Worm (Caenorhabditis elegans) whole organism, young adult: ENCODE data around the gene Y66A7A.4.

Experiments
- B0019.2 ChIP-seq: fragments of 200-800 bp; sonication (Bioruptor generic); conservative IDR thresholded peaks from 2 replicates; pipeline ENCODE4 v1.3.6; 2022; ENCODE audit warnings: missing genetic modification reagents, missing genetic modification characterization, missing compliant biosample characterization
- B0035.1 ChIP-seq: sonication (generic microtip); optimal IDR thresholded peaks from 2 replicates; lab custom pipeline; 2016; ENCODE audit warnings: missing genetic modification characterization, mild to moderate bottlenecking, missing compliant biosample characterization, missing genotype, missing genetic modification reagents
- F22D6.2 ChIP-seq: sonication (generic microtip); optimal IDR thresholded peaks from 2 replicates; lab custom pipeline; 2016; ENCODE audit warnings: mild to moderate bottlenecking, missing genetic modification characterization, missing compliant biosample characterization
- F23B12.7 ChIP-seq: sonication (generic microtip); optimal IDR thresholded peaks from 2 replicates; lab custom pipeline; 2017; ENCODE audit warnings: missing genetic modification characterization, mild to moderate bottlenecking, missing compliant biosample characterization, antibody characterized with exemption, moderate library complexity; ENCODE audit not compliant: insufficient read depth
- F49E8.2 ChIP-seq: sonication (generic microtip); optimal IDR thresholded peaks from 3 replicates; lab custom pipeline; 2017; ENCODE audit warnings: missing genetic modification characterization, mild to moderate bottlenecking, missing compliant biosample characterization, antibody characterized with exemption, moderate library complexity; ENCODE audit not compliant: insufficient read depth
- K12H6.12 ChIP-seq: fragments of 200-800 bp; sonication (Bioruptor generic); optimal IDR thresholded peaks from 2 replicates; lab custom pipeline; 2018; ENCODE audit warnings: mild to moderate bottlenecking, missing genetic modification characterization, missing compliant biosample characterization
- T26A5.8 ChIP-seq: sonication (generic microtip); optimal IDR thresholded peaks from 2 replicates; lab custom pipeline; 2016; ENCODE audit warnings: missing genetic modification characterization, missing compliant biosample characterization
- Y79H2A.3 ChIP-seq: fragments of 200-800 bp; sonication (Bioruptor generic); conservative IDR thresholded peaks from 2 replicates; pipeline ENCODE4 v1.3.6; 2022; ENCODE audit warnings: missing genetic modification reagents, missing genetic modification characterization, missing compliant biosample characterization
- aptf-3 ChIP-seq: fragments of 200-800 bp; sonication (Bioruptor generic); IDR thresholded peaks from 2 replicates; pipeline ENCODE4 v1.3.6; 2022; ENCODE audit warnings: missing genetic modification characterization, missing compliant biosample characterization
- bed-1 ChIP-seq: fragments of 200-800 bp; sonication (Bioruptor generic); IDR thresholded peaks from 2 replicates; pipeline ENCODE4 v1.3.6; 2022; ENCODE audit warnings: missing genetic modification reagents, missing genetic modification characterization, missing compliant biosample characterization
- bed-2 ChIP-seq: fragments of 200-800 bp; sonication (Bioruptor generic); IDR thresholded peaks from 2 replicates; pipeline ENCODE4 v1.3.6; 2022; ENCODE audit warnings: missing genetic modification reagents, missing genetic modification characterization, missing compliant biosample characterization
- ceh-40 ChIP-seq: fragments of 200-800 bp; sonication (Bioruptor generic); IDR thresholded peaks from 2 replicates; pipeline ENCODE4 v1.3.6; 2022; ENCODE audit warnings: missing genetic modification characterization, missing compliant biosample characterization
- die-1 ChIP-seq: sonication (generic microtip); optimal IDR thresholded peaks from 2 replicates; lab custom pipeline; 2016; ENCODE audit warnings: missing genotype, mild to moderate bottlenecking, missing genetic modification characterization, missing compliant biosample characterization
- dpff-1 ChIP-seq: sonication (generic microtip); optimal IDR thresholded peaks from 2 replicates; lab custom pipeline; 2017; ENCODE audit warnings: mild to moderate bottlenecking, missing genetic modification characterization, missing compliant biosample characterization
- ekl-4 ChIP-seq: fragments of 200-800 bp; sonication (Bioruptor generic); IDR thresholded peaks from 2 replicates; pipeline ENCODE4 v1.3.6; 2022; ENCODE audit warnings: missing genetic modification reagents, missing genetic modification characterization, missing compliant biosample characterization
- gei-17 ChIP-seq: fragments of 200-800 bp; sonication (Bioruptor generic); optimal IDR thresholded peaks from 2 replicates; lab custom pipeline; 2018; ENCODE audit warnings: mild to moderate bottlenecking, missing genetic modification characterization, missing compliant biosample characterization
- hrde-1 ChIP-seq: sonication (generic microtip); optimal IDR thresholded peaks from 2 replicates; lab custom pipeline; 2016; ENCODE audit warnings: missing genetic modification characterization, mild to moderate bottlenecking, missing compliant biosample characterization, moderate library complexity, missing genotype, missing genetic modification reagents, borderline replicate concordance
- hsf-1 ChIP-seq: fragments of 200-800 bp; sonication (Bioruptor generic); IDR thresholded peaks from 2 replicates; pipeline ENCODE4 v1.3.6; 2022; ENCODE audit warnings: missing genetic modification reagents, missing genetic modification characterization, missing compliant biosample characterization
- lin-26 ChIP-seq: fragments of 200-800 bp; sonication (Bioruptor generic); IDR thresholded peaks from 2 replicates; pipeline ENCODE4 v1.3.6; 2022; ENCODE audit warnings: missing genetic modification reagents, missing genetic modification characterization, missing compliant biosample characterization
- lsl-1 ChIP-seq: fragments of 200-800 bp; sonication (Bioruptor generic); optimal IDR thresholded peaks from 2 replicates; lab custom pipeline; 2018; ENCODE audit warnings: mild to moderate bottlenecking, missing genetic modification characterization, moderate library complexity, missing compliant biosample characterization
- madf-8 ChIP-seq: fragments of 200-800 bp; sonication (Bioruptor generic); conservative IDR thresholded peaks from 2 replicates; pipeline ENCODE4 v1.3.6; 2022; ENCODE audit warnings: missing genetic modification reagents, missing genetic modification characterization, missing compliant biosample characterization
- mcd-1 ChIP-seq: fragments of 200-800 bp; sonication (Bioruptor generic); IDR thresholded peaks from 2 replicates; pipeline ENCODE4 v1.3.6; 2022; ENCODE audit warnings: missing genetic modification reagents, missing genetic modification characterization, missing compliant biosample characterization
- mxl-1 ChIP-seq: sonication (generic microtip); optimal IDR thresholded peaks from 2 replicates; lab custom pipeline; 2016; ENCODE audit warnings: missing genetic modification characterization, missing compliant biosample characterization
- nhr-120 ChIP-seq: fragments of 200-800 bp; sonication (Bioruptor generic); IDR thresholded peaks from 2 replicates; pipeline ENCODE4 v1.3.6; 2022; ENCODE audit warnings: missing genetic modification characterization, missing compliant biosample characterization
- nhr-27 ChIP-seq: fragments of 200-800 bp; sonication (Bioruptor generic); optimal IDR thresholded peaks from 2 replicates; lab custom pipeline; 2018; ENCODE audit warnings: mild to moderate bottlenecking, missing genetic modification characterization, moderate library complexity, missing compliant biosample characterization
- pha-4 ChIP-seq: fragments of 150-350 bp; sonication (generic microtip); optimal IDR thresholded peaks from 2 replicates; lab custom pipeline; 2014; ENCODE audit warnings: missing biosample characterization, missing genetic modification reagents, missing genetic modification characterization
- rcor-1 ChIP-seq: fragments of 200-800 bp; sonication (Bioruptor generic); IDR thresholded peaks from 2 replicates; pipeline ENCODE4 v1.3.6; 2022; ENCODE audit warnings: missing genetic modification reagents, missing genetic modification characterization, missing compliant biosample characterization
- rec-8 ChIP-seq, 2 experiments: sonication (generic microtip); optimal IDR thresholded peaks; 2 replicates each; lab custom pipeline; 2016; ENCODE audit warnings: mild to moderate bottlenecking in 2 of 2, missing genetic modification characterization in 2 of 2, missing genetic modification reagents in 2 of 2, missing genotype in 2 of 2, missing biosample characterization in 1 of 2, missing compliant biosample characterization in 1 of 2, moderate library complexity in 1 of 2
- rpc-1 ChIP-seq, 2 experiments: fragments of 150-350 bp in 1 of 2; sonication (generic microtip) in 1 of 2; optimal IDR thresholded peaks; 2 replicates each; lab custom pipeline; 2014 to 2018; ENCODE audit warnings: missing biosample characterization in 1 of 2, missing genetic modification characterization in 1 of 2, missing genetic modification reagents in 1 of 2, missing genotype in 1 of 2
- sdz-38 ChIP-seq: sonication (generic microtip); optimal IDR thresholded peaks from 2 replicates; lab custom pipeline; 2016; ENCODE audit warnings: missing genotype, missing genetic modification characterization, missing compliant biosample characterization
- sea-2 ChIP-seq: fragments of 200-800 bp; sonication (Bioruptor generic); IDR thresholded peaks from 2 replicates; pipeline ENCODE4 v1.3.6; 2022; ENCODE audit warnings: missing genetic modification characterization, missing compliant biosample characterization
- snpc-1.1 ChIP-seq: sonication (generic microtip); optimal IDR thresholded peaks from 2 replicates; lab custom pipeline; 2017; ENCODE audit warnings: missing genetic modification characterization, mild to moderate bottlenecking, missing compliant biosample characterization, antibody characterized with exemption, moderate library complexity, missing genotype, missing genetic modification reagents; ENCODE audit not compliant: insufficient read depth
- snpc-1.3 ChIP-seq: sonication (generic microtip); optimal IDR thresholded peaks from 2 replicates; lab custom pipeline; 2017; ENCODE audit warnings: missing genetic modification characterization, mild to moderate bottlenecking, missing compliant biosample characterization, antibody characterized with exemption, moderate library complexity, missing genotype, missing genetic modification reagents; ENCODE audit not compliant: insufficient read depth
- snpc-3.4 ChIP-seq: sonication (generic microtip); optimal IDR thresholded peaks from 2 replicates; lab custom pipeline; 2017; ENCODE audit warnings: missing genetic modification characterization, mild to moderate bottlenecking, missing compliant biosample characterization, antibody characterized with exemption, moderate library complexity, missing genotype, missing genetic modification reagents
- snpc-4 ChIP-seq, 5 experiments: fragments of 150-350 bp in 1 of 5; sonication (generic microtip) in 4 of 5; optimal IDR thresholded peaks; 2 replicates each; lab custom pipeline; 2014 to 2018; ENCODE audit warnings: missing genetic modification characterization in 5 of 5, missing biosample characterization in 3 of 5, antibody characterized with exemption in 2 of 5, mild to moderate bottlenecking in 2 of 5, missing compliant biosample characterization in 2 of 5, missing genotype in 2 of 5, moderate library complexity in 2 of 5, missing genetic modification reagents in 1 of 5
- somi-1 ChIP-seq: fragments of 200-800 bp; sonication (Bioruptor generic); optimal IDR thresholded peaks from 2 replicates; lab custom pipeline; 2018; ENCODE audit warnings: mild to moderate bottlenecking, missing genetic modification characterization, missing compliant biosample characterization
- sptf-2 ChIP-seq: fragments of 200-800 bp; sonication (Bioruptor generic); optimal IDR thresholded peaks from 2 replicates; lab custom pipeline; 2018; ENCODE audit warnings: mild to moderate bottlenecking, missing genetic modification characterization, missing compliant biosample characterization
- unc-130 ChIP-seq: sonication (generic microtip); optimal IDR thresholded peaks from 2 replicates; lab custom pipeline; 2016; ENCODE audit warnings: missing genetic modification reagents, missing genetic modification characterization, missing compliant biosample characterization
- unc-62 ChIP-seq: fragments of 150-350 bp; optimal IDR thresholded peaks from 2 replicates; lab custom pipeline; 2014; ENCODE audit warnings: missing biosample characterization, missing genetic modification reagents, missing genetic modification characterization
- xnd-1 ChIP-seq: sonication (generic microtip); optimal IDR thresholded peaks from 2 replicates; lab custom pipeline; 2016; ENCODE audit warnings: missing genotype, missing genetic modification reagents, missing genetic modification characterization, missing compliant biosample characterization
- zfh-2 ChIP-seq: fragments of 200-800 bp; sonication (Bioruptor generic); conservative IDR thresholded peaks from 2 replicates; pipeline ENCODE4 v1.3.6; 2022; ENCODE audit warnings: missing genetic modification reagents, missing genetic modification characterization, missing compliant biosample characterization
- ztf-25 ChIP-seq: fragments of 200-800 bp; sonication (Bioruptor generic); IDR thresholded peaks from 2 replicates; pipeline ENCODE4 v1.3.6; 2022; ENCODE audit warnings: missing genetic modification reagents, missing genetic modification characterization, missing compliant biosample characterization
- ztf-26 ChIP-seq: sonication (generic microtip); optimal IDR thresholded peaks from 2 replicates; lab custom pipeline; 2017; ENCODE audit warnings: missing genetic modification characterization, missing compliant biosample characterization
- ztf-6 ChIP-seq: fragments of 200-800 bp; sonication (Bioruptor generic); IDR thresholded peaks from 2 replicates; pipeline ENCODE4 v1.3.6; 2022; ENCODE audit warnings: missing genetic modification reagents, missing genetic modification characterization, missing compliant biosample characterization

Y66A7A.4 gene

DNA sequence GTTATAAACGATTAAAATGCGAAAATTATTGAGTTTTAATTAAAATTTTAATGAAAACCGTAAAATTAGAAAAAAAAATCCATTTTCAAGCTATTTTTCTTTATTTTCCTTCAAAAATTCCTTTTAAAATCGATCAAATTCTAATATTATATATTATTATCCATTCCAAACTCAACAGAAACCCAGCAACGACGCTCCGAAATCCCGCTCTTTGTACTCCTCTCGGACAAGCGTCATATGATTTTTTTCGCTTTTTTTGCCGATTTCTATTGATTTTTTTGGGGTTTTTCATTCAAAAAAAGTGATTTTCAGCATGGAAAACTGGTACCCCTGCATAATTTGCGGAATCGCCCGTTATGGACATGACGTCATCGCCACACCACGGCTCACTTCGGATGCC, 4.0 kb downstream of the Y66A7A.4 start, which contains the start of gene ceh-91:
TSS of gene ceh-91 (plus strand) at position 301 of the 400 bp plus-strand sequence.
- no peak for TF ChIP-seq mcd-1 (GFP tag; lab: Robert Waterston, UW)
- no peak for TF ChIP-seq F49E8.2 (tag; lab: Kevin White, UChicago)
- TF ChIP-seq dpff-1 (tag; lab: Kevin White, UChicago), result no peak
- TF ChIP-seq pha-4 (tag; lab: Kevin White, UChicago), result no peak
- no peak for TF ChIP-seq ekl-4 (GFP tag; lab: Robert Waterston, UW)
- no peak for TF ChIP-seq bed-1
- no peak for TF ChIP-seq gei-17 (GFP tag; lab: Kevin White, UChicago)
- TF ChIP-seq K12H6.12 (tag; lab: Kevin White, UChicago), result no peak
- no peak for TF ChIP-seq hsf-1 (GFP tag; lab: Robert Waterston, UW)
- TF ChIP-seq F23B12.7 (tag; lab: Kevin White, UChicago), result no peak
- TF ChIP-seq mxl-1 (tag; lab: Kevin White, UChicago), result no peak
- no peak for TF ChIP-seq B0035.1 (tag; lab: Kevin White, UChicago)

DNA sequence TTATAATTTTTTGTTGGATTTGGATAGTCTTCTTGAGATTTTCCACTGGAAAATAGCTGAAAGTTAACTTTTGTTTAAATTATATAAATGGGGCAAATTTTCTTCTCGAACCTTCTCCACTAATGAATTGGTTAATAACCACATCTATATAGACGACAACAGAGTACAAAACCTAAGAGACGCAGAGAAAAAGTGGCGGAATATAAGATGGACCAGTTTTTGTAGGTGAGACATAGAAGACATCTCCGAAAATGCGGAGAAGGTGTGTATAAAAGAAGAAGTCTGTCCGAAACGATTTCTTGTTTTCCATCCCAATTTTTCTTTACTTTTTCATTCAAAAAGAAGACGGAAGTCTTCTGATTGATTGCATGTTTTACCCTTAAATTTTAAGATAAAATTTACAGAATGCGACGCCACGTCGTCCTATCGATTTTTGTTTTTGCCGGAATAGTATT, 12.5 kb downstream of the Y66A7A.4 start, which contains the start of gene gly-8:
TSS of gene gly-8 (plus strand) at position 405 of the 455 bp plus-strand sequence.
- TF ChIP-seq nhr-27 (tag; lab: Kevin White, UChicago) (no peak), ztf-25 (no peak), sea-2 (GFP tag; lab: Robert Waterston, UW) (no peak), lin-26 (GFP tag; lab: Robert Waterston, UW) (no peak), snpc-3.4 (tag; lab: Kevin White, UChicago) (no peak), Y79H2A.3 (GFP tag; lab: Robert Waterston, UW) (no peak), nhr-120 (no peak), rec-8 (tag; optimal IDR thresholded peaks at IDR 0.05; lab: Kevin White, UChicago) (no peak), ceh-40 (GFP tag; lab: Robert Waterston, UW) (no peak), ztf-6 (GFP tag; lab: Robert Waterston, UW) (no peak), bed-2 (no peak), hrde-1 (tag; lab: Kevin White, UChicago) (no peak), lsl-1 (GFP tag; lab: Kevin White, UChicago) (no peak), somi-1 (GFP tag; lab: Kevin White, UChicago) (no peak), rcor-1 (GFP tag; lab: Robert Waterston, UW) (no peak), T26A5.8 (tag; lab: Kevin White, UChicago) (no peak), gei-17 (GFP tag; lab: Kevin White, UChicago) (no peak), rpc-1 (optimal IDR thresholded peaks at IDR 0.05; lab: Kevin White, UChicago) (no peak), rpc-1 (tag; optimal IDR thresholded peaks at IDR 0.05; lab: Kevin White, UChicago) (no peak), die-1 (tag; lab: Kevin White, UChicago) (no peak), B0019.2 (GFP tag; lab: Robert Waterston, UW) (no peak)

DNA sequence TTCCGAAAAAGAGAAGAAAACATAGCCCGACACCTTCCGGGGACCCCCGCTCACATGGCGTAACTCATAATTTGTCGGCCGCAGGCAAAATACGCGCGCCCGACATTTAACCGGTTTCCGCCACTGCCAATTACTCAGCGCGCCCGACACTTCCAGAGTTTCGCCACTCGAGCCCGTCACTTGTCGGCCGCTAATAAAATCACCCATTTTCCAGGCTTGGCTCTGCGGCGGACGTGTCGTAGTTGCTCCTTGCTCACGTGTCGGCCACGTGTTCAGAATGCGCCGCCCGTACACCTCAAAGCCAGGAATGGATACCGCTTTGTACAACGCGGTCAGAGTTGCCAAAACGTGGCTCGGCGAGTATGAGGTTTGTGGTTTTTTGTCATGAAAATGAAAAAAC, 15.2 kb downstream of the Y66A7A.4 start:
- TF ChIP-seq zfh-2 (GFP tag; lab: Robert Waterston, UW) (peak; percentile 67), snpc-1.3 (tag; lab: Kevin White, UChicago) (no peak), snpc-1.1 (tag; lab: Kevin White, UChicago) (no peak), aptf-3 (no peak), mcd-1 (GFP tag; lab: Robert Waterston, UW) (peak; percentile 30; the same call in 1 of the 2 replicates), snpc-4 (GFP tag; optimal IDR thresholded peaks at IDR 0.05; lab: Kevin White, UChicago) (no peak), snpc-4 (tag; optimal IDR thresholded peaks at IDR 0.05; lab: Kevin White, UChicago) (peak; percentile 8 to 59 (median 33)), unc-62 (no peak), xnd-1 (tag; lab: Kevin White, UChicago) (no peak), sptf-2 (GFP tag; lab: Kevin White, UChicago) (peak; percentile 2), sdz-38 (tag; lab: Kevin White, UChicago) (no peak), ztf-26 (tag; lab: Kevin White, UChicago) (no peak), unc-130 (GFP tag; lab: Kevin White, UChicago) (no peak), madf-8 (no peak), F22D6.2 (tag; lab: Kevin White, UChicago) (no peak)
